Fruit fly (Drosophila melanogaster) whole organism, embryonic: ENCODE data around the gene dod.
A peak's percentile ranks its signal among the peaks of the same experiment; 100 is the strongest.

Experiments used
- CG10147 ChIP-seq: fragments of 200-800 bp; sonication (Bioruptor generic); optimal IDR thresholded peaks from 2 replicates; lab custom pipeline; 2019; ENCODE audit warnings: missing biosample characterization, mild to moderate bottlenecking, missing genetic modification characterization, moderate library complexity
- CG10565 ChIP-seq: fragments of 200-800 bp; sonication (Bioruptor generic); optimal IDR thresholded peaks from 3 replicates; lab custom pipeline; 2016; ENCODE audit warnings: missing biosample characterization, mild to moderate bottlenecking, missing genetic modification characterization
- CG11560 ChIP-seq: fragments of 200-800 bp; sonication (Bioruptor generic); IDR thresholded peaks from 3 replicates; pipeline ENCODE4 v1.3.6; 2022; ENCODE audit warnings: missing biosample characterization, missing genetic modification characterization
- CG11723 ChIP-seq: fragments of 200-800 bp; sonication (Bioruptor generic); optimal IDR thresholded peaks from 2 replicates; lab custom pipeline; 2017; ENCODE audit warnings: missing biosample characterization, mild to moderate bottlenecking, missing genetic modification characterization
- CG12219 ChIP-seq: fragments of 200-800 bp; sonication (Bioruptor generic); optimal IDR thresholded peaks from 3 replicates; lab custom pipeline; 2018; ENCODE audit warnings: missing biosample characterization, mild to moderate bottlenecking, missing genetic modification characterization
- CG12236 ChIP-seq: fragments of 200-800 bp; sonication (Bioruptor generic); optimal IDR thresholded peaks from 2 replicates; lab custom pipeline; 2016; ENCODE audit warnings: missing biosample characterization, missing genetic modification characterization
- CG13624 ChIP-seq: fragments of 200-800 bp; sonication (Bioruptor generic); optimal IDR thresholded peaks from 2 replicates; lab custom pipeline; 2016; ENCODE audit warnings: missing biosample characterization, missing genetic modification characterization
- CG14965 ChIP-seq: fragments of 200-800 bp; sonication (Bioruptor generic); optimal IDR thresholded peaks from 2 replicates; lab custom pipeline; 2016; ENCODE audit warnings: missing biosample characterization, missing genetic modification characterization, borderline replicate concordance
- CG15073 ChIP-seq: fragments of 200-800 bp; sonication (Bioruptor generic); optimal IDR thresholded peaks from 2 replicates; lab custom pipeline; 2016; ENCODE audit warnings: missing biosample characterization, missing genetic modification characterization
- CG17186 ChIP-seq: fragments of 200-800 bp; sonication (Bioruptor generic); optimal IDR thresholded peaks from 3 replicates; lab custom pipeline; 2017; ENCODE audit warnings: missing biosample characterization, missing genetic modification reagents, missing genetic modification characterization
- CG1792 ChIP-seq: fragments of 200-800 bp; sonication (Bioruptor generic); optimal IDR thresholded peaks from 2 replicates; lab custom pipeline; 2016; ENCODE audit warnings: missing biosample characterization, missing genetic modification characterization
- CG18476 ChIP-seq: fragments of 200-800 bp; sonication (Bioruptor generic); optimal IDR thresholded peaks from 2 replicates; lab custom pipeline; 2016; ENCODE audit warnings: missing biosample characterization, mild to moderate bottlenecking, missing genetic modification characterization
- CG2199 ChIP-seq: fragments of 200-800 bp; sonication (Bioruptor generic); IDR thresholded peaks from 3 replicates; pipeline ENCODE4 v1.3.6; 2022; ENCODE audit warnings: missing biosample characterization, missing genetic modification characterization
- CG32772 ChIP-seq: fragments of 200-800 bp; sonication (Bioruptor generic); IDR thresholded peaks from 2 replicates; pipeline ENCODE4 v1.3.6; 2022; ENCODE audit warnings: missing biosample characterization, missing genetic modification characterization
- CG3726 ChIP-seq: fragments of 200-800 bp; sonication (Bioruptor generic); IDR thresholded peaks from 3 replicates; pipeline ENCODE4, ENCODE4 v1.3.6; 2022; ENCODE audit warnings: missing biosample characterization, missing genetic modification characterization
- CG7357 ChIP-seq: fragments of 200-800 bp; sonication (Bioruptor generic); IDR thresholded peaks from 3 replicates; pipeline ENCODE4 v1.3.6; 2022; ENCODE audit warnings: missing biosample characterization, missing genetic modification characterization
- CG7372 ChIP-seq: fragments of 200-800 bp; sonication (Bioruptor generic); IDR thresholded peaks from 2 replicates; pipeline ENCODE4 v1.3.6; 2022; ENCODE audit warnings: missing biosample characterization, missing genetic modification characterization
- CG7987 ChIP-seq: fragments of 200-800 bp; sonication (Bioruptor generic); optimal IDR thresholded peaks from 2 replicates; lab custom pipeline; 2018; ENCODE audit warnings: missing biosample characterization, mild to moderate bottlenecking, missing genetic modification characterization, moderate library complexity
- CG8281 ChIP-seq: fragments of 200-800 bp; sonication (Bioruptor generic); optimal IDR thresholded peaks from 2 replicates; lab custom pipeline; 2018; ENCODE audit warnings: missing biosample characterization, mild to moderate bottlenecking, missing genetic modification characterization, moderate library complexity
- CG8478 ChIP-seq: fragments of >200 bp; optimal IDR thresholded peaks from 2 replicates; lab custom pipeline; 2018
- Dip2 ChIP-seq: fragments of 200-800 bp; sonication (Bioruptor generic); IDR thresholded peaks from 2 replicates; pipeline ENCODE4 v1.3.6; 2022; ENCODE audit warnings: missing biosample characterization, missing genetic modification characterization
- Dip3 ChIP-seq: fragments of 200-800 bp; sonication (Bioruptor generic); optimal IDR thresholded peaks from 3 replicates; lab custom pipeline; 2016; ENCODE audit warnings: missing biosample characterization, missing genetic modification characterization
- E2f1 ChIP-seq: fragments of 200-800 bp; sonication (Bioruptor generic); IDR thresholded peaks from 2 replicates; pipeline ENCODE4 v1.3.6; 2022; ENCODE audit warnings: missing biosample characterization, missing genetic modification characterization
- Fer2 ChIP-seq: fragments of 200-800 bp; sonication (Bioruptor generic); optimal IDR thresholded peaks from 2 replicates; lab custom pipeline; 2018; ENCODE audit warnings: missing biosample characterization, mild to moderate bottlenecking, missing genetic modification characterization, moderate library complexity
- GATAe ChIP-seq: fragments of 200-800 bp; sonication (Bioruptor generic); conservative IDR thresholded peaks from 2 replicates; pipeline ENCODE4 v1.3.6; 2022; ENCODE audit warnings: missing biosample characterization, missing genetic modification characterization
- Gsc ChIP-seq: fragments of 200-800 bp; sonication (Bioruptor generic); IDR thresholded peaks from 2 replicates; pipeline ENCODE4 v1.3.6; 2022; ENCODE audit warnings: missing biosample characterization, missing genetic modification characterization
- HLH3B ChIP-seq: fragments of 200-800 bp; sonication (Bioruptor generic); IDR thresholded peaks from 2 replicates; pipeline ENCODE4 v1.3.6; 2022; ENCODE audit warnings: missing biosample characterization, missing genetic modification characterization
- Lim3 ChIP-seq: fragments of 200-800 bp; sonication (Bioruptor generic); IDR thresholded peaks from 2 replicates; pipeline ENCODE4 v1.3.6; 2022; ENCODE audit warnings: missing biosample characterization, missing genetic modification characterization
- Six4 ChIP-seq: fragments of 200-800 bp; sonication (Bioruptor generic); optimal IDR thresholded peaks from 2 replicates; lab custom pipeline; 2016; ENCODE audit warnings: missing biosample characterization, missing genetic modification characterization
- Stat92E ChIP-seq, 3 experiments: fragments of >200 bp in 2 of 3; fragments of 200-800 bp in 1 of 3; sonication (Bioruptor generic) in 1 of 3; optimal IDR thresholded peaks; 2 replicates each; lab custom pipeline; 2017 to 2019; ENCODE audit warnings: missing biosample characterization in 3 of 3, missing genetic modification characterization in 3 of 3, mild to moderate bottlenecking in 1 of 3, moderate library complexity in 1 of 3
- cas ChIP-seq: fragments of 200-800 bp; sonication (Bioruptor generic); IDR thresholded peaks from 2 replicates; pipeline ENCODE4 v1.3.6; 2022; ENCODE audit warnings: missing biosample characterization, missing genetic modification characterization
- chif ChIP-seq, 2 experiments: fragments of 200-800 bp; sonication (Bioruptor generic); optimal IDR thresholded peaks; 3 replicates each; lab custom pipeline; 2016; ENCODE audit warnings: missing biosample characterization in 2 of 2, missing genetic modification characterization in 2 of 2
- corto ChIP-seq: fragments of 200-800 bp; sonication (Bioruptor generic); optimal IDR thresholded peaks from 2 replicates; lab custom pipeline; 2016; ENCODE audit warnings: missing biosample characterization, mild to moderate bottlenecking, missing genetic modification characterization, moderate library complexity
- dm ChIP-seq: fragments of 200-800 bp; sonication (Bioruptor generic); optimal IDR thresholded peaks from 3 replicates; lab custom pipeline; 2016; ENCODE audit warnings: missing biosample characterization, missing genetic modification characterization
- ftz-f1 ChIP-seq: fragments of 200-800 bp; sonication (Bioruptor generic); optimal IDR thresholded peaks from 2 replicates; lab custom pipeline; 2016; ENCODE audit warnings: missing biosample characterization, missing genetic modification characterization
- gem ChIP-seq: fragments of 200-800 bp; sonication (Bioruptor generic); optimal IDR thresholded peaks from 2 replicates; lab custom pipeline; 2019; ENCODE audit warnings: missing biosample characterization, mild to moderate bottlenecking, missing genetic modification characterization, moderate library complexity
- hbn ChIP-seq: fragments of 200-800 bp; sonication (Bioruptor generic); IDR thresholded peaks from 2 replicates; pipeline ENCODE4 v1.3.6; 2022; ENCODE audit warnings: missing biosample characterization, missing genetic modification characterization; ENCODE audit not compliant: partially characterized antibody
- ken ChIP-seq: fragments of 200-800 bp; sonication (Bioruptor generic); IDR thresholded peaks from 3 replicates; pipeline ENCODE4 v1.3.6; 2022; ENCODE audit warnings: missing biosample characterization, missing genetic modification characterization
- lola ChIP-seq, 3 experiments: fragments of >200 bp in 2 of 3; fragments of 200-800 bp in 1 of 3; sonication (Bioruptor generic) in 1 of 3; optimal IDR thresholded peaks; 2 replicates each; lab custom pipeline; 2017 to 2019; ENCODE audit warnings: missing biosample characterization in 3 of 3, missing genetic modification characterization in 3 of 3, mild to moderate bottlenecking in 1 of 3, moderate library complexity in 1 of 3
- org-1 ChIP-seq: fragments of 200-800 bp; sonication (Bioruptor generic); optimal IDR thresholded peaks from 2 replicates; lab custom pipeline; 2017; ENCODE audit warnings: missing biosample characterization, missing genetic modification characterization
- pan ChIP-seq, 4 experiments: fragments of >200 bp in 3 of 4; fragments of 200-800 bp in 1 of 4; sonication (Bioruptor generic) in 1 of 4; optimal IDR thresholded peaks in 3 of 4; IDR thresholded peaks in 1 of 4; 2 replicates each; pipeline versions ENCODE4 v1.3.6 to Lab custom; 2017 to 2022; ENCODE audit warnings: missing biosample characterization in 2 of 4, missing genetic modification characterization in 2 of 4, mixed read lengths in 1 of 4
- pb ChIP-seq: fragments of 200-800 bp; sonication (Bioruptor generic); optimal IDR thresholded peaks from 3 replicates; lab custom pipeline; 2016; ENCODE audit warnings: missing biosample characterization, missing genetic modification characterization
- pho ChIP-seq: fragments of 200-800 bp; sonication (Bioruptor generic); optimal IDR thresholded peaks from 2 replicates; lab custom pipeline; 2016; ENCODE audit warnings: missing biosample characterization, missing genetic modification characterization
- prd ChIP-seq, 3 experiments: fragments of >200 bp in 2 of 3; fragments of 200-800 bp in 1 of 3; sonication (Bioruptor generic) in 1 of 3; optimal IDR thresholded peaks in 2 of 3; IDR thresholded peaks in 1 of 3; 2 replicates in 2 of 3; 3 replicates in 1 of 3; pipeline versions ENCODE4 v1.3.6 to Lab custom; 2017 to 2022; ENCODE audit warnings: missing biosample characterization in 1 of 3, missing genetic modification characterization in 1 of 3
- pum ChIP-seq: fragments of 200-800 bp; sonication (Bioruptor generic); optimal IDR thresholded peaks from 2 replicates; lab custom pipeline; 2016; ENCODE audit warnings: missing biosample characterization, missing genetic modification characterization
- ro ChIP-seq: fragments of 200-800 bp; sonication (Bioruptor generic); IDR thresholded peaks from 2 replicates; pipeline ENCODE4 v1.3.6; 2022; ENCODE audit warnings: missing biosample characterization, missing genetic modification characterization
- slou ChIP-seq: fragments of 200-800 bp; sonication (Bioruptor generic); optimal IDR thresholded peaks from 3 replicates; lab custom pipeline; 2016; ENCODE audit warnings: missing biosample characterization, missing genetic modification characterization
- sqz ChIP-seq: fragments of 200-800 bp; sonication (Bioruptor generic); optimal IDR thresholded peaks from 3 replicates; lab custom pipeline; 2018; ENCODE audit warnings: missing biosample characterization, mild to moderate bottlenecking, missing genetic modification characterization

The dod gene

DNA sequence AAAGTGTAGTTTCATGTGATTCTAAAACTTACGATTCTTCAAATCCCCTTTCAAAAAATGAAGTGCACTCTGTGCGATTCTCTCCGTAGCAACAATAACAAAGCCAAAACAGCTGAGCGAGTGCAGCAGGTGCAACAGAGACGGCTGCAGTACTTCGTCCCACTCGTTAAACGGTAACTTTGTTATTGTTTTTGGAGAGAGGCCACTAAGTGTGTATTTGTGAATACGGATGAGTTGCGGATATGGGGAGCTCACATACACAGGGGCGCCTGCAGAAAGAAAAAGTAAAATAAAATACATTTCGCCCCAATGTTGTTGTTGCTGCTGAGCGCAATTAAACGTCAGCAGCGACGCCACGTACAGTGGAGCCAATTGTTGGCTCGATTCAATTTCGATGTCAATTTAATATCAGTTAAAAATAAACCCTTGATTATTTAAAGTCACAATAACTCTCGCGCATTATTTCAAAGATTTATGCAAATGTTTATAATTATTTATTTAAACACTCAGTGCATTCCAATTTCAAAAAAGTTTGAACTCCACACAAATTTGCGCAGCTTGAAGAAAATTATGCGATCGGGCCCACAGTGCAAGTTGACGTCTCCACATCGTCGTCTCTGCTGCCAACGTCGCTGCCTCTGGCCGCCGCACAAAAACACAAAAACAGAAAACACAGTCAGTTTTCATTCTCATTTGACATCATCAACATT, 22.4 kb downstream of the dod start (continued):
- TF ChIP-seq ken (GFP tag; lab: Robert Waterston, UW), result peak; percentile 94
- peak; percentile 96 for TF ChIP-seq CG13624
- TF ChIP-seq CG8281, result peak; percentile 91
- peak; percentile 98 for TF ChIP-seq org-1
- TF ChIP-seq prd (optimal IDR thresholded peaks at IDR 0.05; lab: Kevin White, UChicago), result no peak
- TF ChIP-seq prd (GFP tag; IDR thresholded peaks at IDR 0.05; lab: Robert Waterston, UW), result peak; percentile 96
- TF ChIP-seq corto (GFP tag; lab: Kevin White, UChicago), result peak; percentile 95
- peak; percentile 90 for TF ChIP-seq cas (GFP tag; lab: Robert Waterston, UW)
- peak; percentile 89 for TF ChIP-seq CG1792
- TF ChIP-seq hbn (GFP tag; lab: Robert Waterston, UW), result no peak
- TF ChIP-seq pb (GFP tag; lab: Kevin White, UChicago), result peak; percentile 95
- peak in 1 of 3 experiments; percentile 95 for TF ChIP-seq lola (GFP tag; optimal IDR thresholded peaks at IDR 0.05; lab: Kevin White, UChicago)
- TF ChIP-seq CG10565, result peak; percentile 63
- peak; percentile 90 for TF ChIP-seq Lim3
- TF ChIP-seq CG17186 (GFP tag; lab: Kevin White, UChicago), result peak; percentile 86
- peak; percentile 96 for TF ChIP-seq HLH3B (GFP tag; lab: Robert Waterston, UW)
- no peak for TF ChIP-seq CG8478
- TF ChIP-seq CG7357 (GFP tag; lab: Robert Waterston, UW), result peak; percentile 91
- TF ChIP-seq CG12219 (GFP tag; lab: Kevin White, UChicago), result peak; percentile 97
- peak; percentile 94 for TF ChIP-seq CG3726 (GFP tag; lab: Robert Waterston, UW)
- TF ChIP-seq pan (optimal IDR thresholded peaks at IDR 0.05; lab: Kevin White, UChicago), result no peak
- peak in 1 of 2 experiments; percentile 97 for TF ChIP-seq pan (GFP tag; optimal IDR thresholded peaks at IDR 0.05 in 1 of 2, IDR thresholded peaks at IDR 0.05 in 1 of 2)
- TF ChIP-seq CG12236, result peak; percentile 92
- TF ChIP-seq E2f1 (GFP tag; lab: Robert Waterston, UW), result peak; percentile 96
- TF ChIP-seq CG2199, result peak; percentile 89
- peak in 1 of 3 experiments; percentile 78 for TF ChIP-seq Stat92E (GFP tag; optimal IDR thresholded peaks at IDR 0.05; lab: Kevin White, UChicago)
- peak; percentile 92 for TF ChIP-seq pum (GFP tag; lab: Kevin White, UChicago)
- TF ChIP-seq ro, result peak; percentile 80
- TF ChIP-seq gem, result peak; percentile 99
- TF ChIP-seq CG32772, result peak; percentile 94
- TF ChIP-seq pho (GFP tag; lab: Kevin White, UChicago), result peak; percentile 97
- TF ChIP-seq CG11560 (tag; lab: Robert Waterston, UW), result peak; percentile 91; the same call in 2 of the 3 replicates
- TF ChIP-seq CG7987 (GFP tag; lab: Kevin White, UChicago), result peak; percentile 92
- peak; percentile 97 for TF ChIP-seq CG18476
- TF ChIP-seq CG10147, result peak; percentile 96
- TF ChIP-seq CG7372, result peak; percentile 95
- TF ChIP-seq Six4 (GFP tag; lab: Kevin White, UChicago), result peak; percentile 95
- TF ChIP-seq CG15073, result peak; percentile 85
- TF ChIP-seq CG11723 (GFP tag; lab: Kevin White, UChicago), result peak; percentile 98
- TF ChIP-seq chif (GFP tag; optimal IDR thresholded peaks at IDR 0.05; lab: Kevin White, UChicago), result peak; percentile 93 to 96
- peak; percentile 87 for TF ChIP-seq dm (GFP tag; lab: Kevin White, UChicago)
- TF ChIP-seq sqz (GFP tag; lab: Kevin White, UChicago), result peak; percentile 94
- peak; percentile 93 for TF ChIP-seq Gsc
- peak; percentile 83 for TF ChIP-seq GATAe (GFP tag; lab: Robert Waterston, UW)
- peak; percentile 71 for TF ChIP-seq Dip2
- TF ChIP-seq Fer2 (tag; lab: Kevin White, UChicago), result peak; percentile 97
- TF ChIP-seq slou, result peak; percentile 95
- peak; percentile 59 for TF ChIP-seq CG14965
- TF ChIP-seq ftz-f1 (GFP tag; lab: Kevin White, UChicago), result peak; percentile 49
- TF ChIP-seq Dip3 (GFP tag; lab: Kevin White, UChicago), result peak; percentile 93
